Fruit fly (Drosophila melanogaster): ENCODE results near the gene FBXO11.

FBXO11 gene

dm6 chr3R:9777941-9778360, 31.2 kb downstream of the FBXO11 start, which contains the start of gene RpS29 (continued):
- no peak for TF ChIP-seq N (GFP tag; optimal IDR thresholded peaks at IDR 0.05)

DNA sequence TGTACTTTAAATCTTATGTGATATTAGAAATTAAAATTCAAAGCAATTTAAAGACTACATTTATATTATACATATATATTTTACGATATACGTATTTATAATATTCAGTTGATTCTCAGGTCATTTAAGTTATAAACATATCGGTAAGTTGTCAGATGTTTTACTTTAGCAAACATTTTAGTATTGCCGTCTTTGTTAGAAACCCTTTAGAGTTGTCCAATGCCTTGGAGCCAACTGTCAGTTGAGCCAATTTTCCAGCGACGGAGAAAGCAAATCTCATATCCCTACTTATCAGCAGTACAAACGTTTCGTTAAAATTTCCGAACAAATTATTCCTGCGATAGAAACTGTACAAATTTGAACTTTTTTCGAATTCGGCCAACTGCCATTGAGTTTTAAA, 34.3 kb downstream of the FBXO11 start, which contains the start of gene topi:
topi (plus strand) TSS at position 301 of the 400 bp plus-strand sequence.
- TF ChIP-seq OdsH (GFP tag; optimal IDR thresholded peaks at IDR 0.05) (no peak), h (GFP tag; optimal IDR thresholded peaks at IDR 0.05) (no peak), Hnf4 (GFP tag; optimal IDR thresholded peaks at IDR 0.05) (no peak), Abd-B (GFP tag; optimal IDR thresholded peaks at IDR 0.05) (no peak), GATAd (GFP tag; optimal IDR thresholded peaks at IDR 0.05) (no peak), usp (GFP tag; optimal IDR thresholded peaks at IDR 0.05) (no peak), lola (GFP tag; optimal IDR thresholded peaks at IDR 0.05) (no peak), dl (GFP tag; optimal IDR thresholded peaks at IDR 0.05; ENCODE audit: insufficient read depth in 1 of 2, partially characterized antibody in 2 of 2) (no peak), Dif (GFP tag; optimal IDR thresholded peaks at IDR 0.05; ENCODE audit: partially characterized antibody) (no peak), br (GFP tag; optimal IDR thresholded peaks at IDR 0.05) (no peak), psq (GFP tag; optimal IDR thresholded peaks at IDR 0.05) (no peak)

dm6 chr3R:9774147-9774546, 35.0 kb downstream of the FBXO11 start, which contains the start of gene Whamy:
TSS of gene Whamy (minus strand) at chr3R:9774419.
- peak; percentile 24 for TF ChIP-seq br (GFP tag; optimal IDR thresholded peaks at IDR 0.05)
- peak; percentile 8 for TF ChIP-seq Jra (GFP tag; optimal IDR thresholded peaks at IDR 0.05)
- no peak for TF ChIP-seq CrebA (GFP tag; optimal IDR thresholded peaks at IDR 0.05; ENCODE audit: borderline replicate concordance)
- peak; percentile 5 for TF ChIP-seq h (GFP tag; optimal IDR thresholded peaks at IDR 0.05)
- TF ChIP-seq foxo (GFP tag; optimal IDR thresholded peaks at IDR 0.05), result no peak
- peak; percentile 12 for TF ChIP-seq Hr83 (GFP tag; optimal IDR thresholded peaks at IDR 0.05; ENCODE audit: poor library complexity, severe bottlenecking)
- no peak for TF ChIP-seq lola (GFP tag; optimal IDR thresholded peaks at IDR 0.05)
- TF ChIP-seq Sp1 (GFP tag; optimal IDR thresholded peaks at IDR 0.05), result peak; percentile 27
- no peak for TF ChIP-seq Rel (GFP tag; optimal IDR thresholded peaks at IDR 0.05)
- peak; percentile 93 for TF ChIP-seq Rel (tag; optimal IDR thresholded peaks at IDR 0.05)
- TF ChIP-seq brk (GFP tag; optimal IDR thresholded peaks at IDR 0.05), result no peak
- no peak for TF ChIP-seq dmrt93B (GFP tag; optimal IDR thresholded peaks at IDR 0.05)
- no peak for TF ChIP-seq fru (GFP tag; optimal IDR thresholded peaks at IDR 0.05)
- no peak for TF ChIP-seq Dfd (GFP tag; optimal IDR thresholded peaks at IDR 0.05)
- no peak for TF ChIP-seq Mio (GFP tag; optimal IDR thresholded peaks at IDR 0.05)
- no peak for TF ChIP-seq usp (GFP tag; optimal IDR thresholded peaks at IDR 0.05)
- TF ChIP-seq sage (GFP tag; optimal IDR thresholded peaks at IDR 0.05), result no peak
- TF ChIP-seq Myc (optimal IDR thresholded peaks at IDR 0.05), result no peak
- TF ChIP-seq ey (GFP tag; optimal IDR thresholded peaks at IDR 0.05), result no peak
- TF ChIP-seq OdsH (GFP tag; optimal IDR thresholded peaks at IDR 0.05), result peak; percentile 17
- TF ChIP-seq Hr78 (GFP tag; optimal IDR thresholded peaks at IDR 0.05), result no peak
- peak; percentile 4 for TF ChIP-seq rgr (GFP tag; optimal IDR thresholded peaks at IDR 0.05)
- no peak for TF ChIP-seq woc (GFP tag; optimal IDR thresholded peaks at IDR 0.05)
- no peak for TF ChIP-seq HLH106 (tag; optimal IDR thresholded peaks at IDR 0.05)
- TF ChIP-seq CG32264 (GFP tag; optimal IDR thresholded peaks at IDR 0.05), result no peak
- no peak for TF ChIP-seq pan (optimal IDR thresholded peaks at IDR 0.05)
- no peak for TF ChIP-seq Hnf4 (GFP tag; optimal IDR thresholded peaks at IDR 0.05)
- TF ChIP-seq jim (GFP tag; optimal IDR thresholded peaks at IDR 0.05), result no peak

DNA sequence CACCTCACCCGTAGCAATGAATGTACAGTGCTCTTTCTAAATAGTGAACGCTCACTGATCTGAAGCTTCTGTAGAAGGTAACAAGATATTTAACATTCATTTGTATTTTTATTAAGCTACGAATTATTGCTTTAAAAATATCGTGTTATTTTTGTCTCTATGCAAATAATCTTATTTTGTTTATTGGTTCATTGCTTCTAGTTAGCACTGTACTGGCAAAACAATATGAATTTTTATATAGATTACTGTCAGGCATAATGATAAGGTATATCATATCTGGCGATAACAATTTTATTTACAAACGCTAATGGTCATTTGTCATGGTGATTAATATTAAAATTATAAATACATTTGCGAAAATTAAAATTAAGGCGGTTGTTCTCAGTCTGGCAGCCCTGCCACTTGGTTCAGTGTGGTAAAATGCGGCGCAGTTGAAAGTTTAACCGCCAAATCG, 37.6 kb downstream of the FBXO11 start, which contains the start of gene CG9471:
CG9471 (minus strand) TSS at position 24 of the 454 bp plus-strand sequence.
- TF ChIP-seq br (GFP tag; optimal IDR thresholded peaks at IDR 0.05), result peak; percentile 97
- peak; percentile 98 for TF ChIP-seq Hnf4 (GFP tag; optimal IDR thresholded peaks at IDR 0.05)
- TF ChIP-seq foxo (GFP tag; optimal IDR thresholded peaks at IDR 0.05), result peak; percentile 53 to 99
- peak; percentile 87 for TF ChIP-seq dsf (GFP tag; optimal IDR thresholded peaks at IDR 0.05; ENCODE audit: borderline replicate concordance)
- peak; percentile 92 for TF ChIP-seq CG32264 (GFP tag; optimal IDR thresholded peaks at IDR 0.05)
- TF ChIP-seq jim (GFP tag; optimal IDR thresholded peaks at IDR 0.05), result peak; percentile 5
- TF ChIP-seq CG9705 (GFP tag; optimal IDR thresholded peaks at IDR 0.05), result peak; percentile 88
- no peak for TF ChIP-seq pan (optimal IDR thresholded peaks at IDR 0.05)
- TF ChIP-seq HLH106 (tag; optimal IDR thresholded peaks at IDR 0.05), result peak; percentile 95
- no peak for TF ChIP-seq brk (GFP tag; optimal IDR thresholded peaks at IDR 0.05)
- TF ChIP-seq N (GFP tag; optimal IDR thresholded peaks at IDR 0.05), result no peak
- TF ChIP-seq Rel (GFP tag; optimal IDR thresholded peaks at IDR 0.05), result peak; percentile 89
- peak; percentile 87 for TF ChIP-seq Rel (tag; optimal IDR thresholded peaks at IDR 0.05)
- peak; percentile 97 for TF ChIP-seq woc (GFP tag; optimal IDR thresholded peaks at IDR 0.05)
- no peak for TF ChIP-seq lola (GFP tag; optimal IDR thresholded peaks at IDR 0.05)
- no peak for TF ChIP-seq CrebA (GFP tag; optimal IDR thresholded peaks at IDR 0.05; ENCODE audit: borderline replicate concordance)
- peak; percentile 73 for TF ChIP-seq Mio (GFP tag; optimal IDR thresholded peaks at IDR 0.05)
- peak; percentile 99 for TF ChIP-seq h (GFP tag; optimal IDR thresholded peaks at IDR 0.05)
- peak; percentile 82 for TF ChIP-seq dmrt93B (GFP tag; optimal IDR thresholded peaks at IDR 0.05)
- TF ChIP-seq Vsx2 (GFP tag; optimal IDR thresholded peaks at IDR 0.05; ENCODE audit: partially characterized antibody), result no peak
- TF ChIP-seq OdsH (GFP tag; optimal IDR thresholded peaks at IDR 0.05), result peak; percentile 98
- no peak for TF ChIP-seq dl (GFP tag; optimal IDR thresholded peaks at IDR 0.05; ENCODE audit: insufficient read depth in 1 of 2, partially characterized antibody in 2 of 2)
- TF ChIP-seq psq (GFP tag; optimal IDR thresholded peaks at IDR 0.05), result peak; percentile 94
- TF ChIP-seq usp (GFP tag; optimal IDR thresholded peaks at IDR 0.05), result no peak
- TF ChIP-seq Hr83 (GFP tag; optimal IDR thresholded peaks at IDR 0.05; ENCODE audit: poor library complexity, severe bottlenecking), result peak; percentile 41
- peak; percentile 98 for TF ChIP-seq fru (GFP tag; optimal IDR thresholded peaks at IDR 0.05)
- peak; percentile 97 for TF ChIP-seq Jra (GFP tag; optimal IDR thresholded peaks at IDR 0.05)
- no peak for TF ChIP-seq Abd-B (GFP tag; optimal IDR thresholded peaks at IDR 0.05)
- TF ChIP-seq Dif (GFP tag; optimal IDR thresholded peaks at IDR 0.05; ENCODE audit: partially characterized antibody), result no peak
- TF ChIP-seq GATAd (GFP tag; optimal IDR thresholded peaks at IDR 0.05), result peak; percentile 86
- peak; percentile 99 for TF ChIP-seq rgr (GFP tag; optimal IDR thresholded peaks at IDR 0.05)
- peak; percentile 98 for TF ChIP-seq ey (GFP tag; optimal IDR thresholded peaks at IDR 0.05)
- TF ChIP-seq Hr78 (GFP tag; optimal IDR thresholded peaks at IDR 0.05), result no peak
- TF ChIP-seq sage (GFP tag; optimal IDR thresholded peaks at IDR 0.05), result peak; percentile 95
- peak; percentile 96 for TF ChIP-seq Sp1 (GFP tag; optimal IDR thresholded peaks at IDR 0.05)
- TF ChIP-seq sv (GFP tag; optimal IDR thresholded peaks at IDR 0.05), result peak; percentile 91

All from whole organism, wandering third instar larva.